Worm (Caenorhabditis elegans) whole organism, L4 larva: ENCODE results near the gene C50B8.6.
A peak's percentile ranks its signal among the peaks of the same experiment; 100 is the strongest.

ENCODE experiments used
- F26F4.8 ChIP-seq: fragments of 200-800 bp; sonication (Bioruptor generic); conservative IDR thresholded peaks from 2 replicates; pipeline ENCODE4 v1.3.6; 2022; ENCODE audit warnings: missing genetic modification characterization, missing compliant biosample characterization
- T20F7.1 ChIP-seq: fragments of 200-800 bp; sonication (Bioruptor generic); optimal IDR thresholded peaks from 2 replicates; lab custom pipeline; 2018; ENCODE audit warnings: mild to moderate bottlenecking, missing genetic modification characterization, missing compliant biosample characterization
- T26A8.4 ChIP-seq: fragments of 200-800 bp; sonication (Bioruptor generic); IDR thresholded peaks from 2 replicates; pipeline ENCODE4 v1.3.6; 2022; ENCODE audit warnings: missing genetic modification characterization, missing compliant biosample characterization
- Y105C5A.15 ChIP-seq: fragments of 200-800 bp; sonication (Bioruptor generic); IDR thresholded peaks from 2 replicates; pipeline ENCODE4 v1.3.6; 2022; ENCODE audit warnings: missing genetic modification characterization, missing compliant biosample characterization
- aha-1 ChIP-seq: fragments of 150-350 bp; peaks from one replicate; lab custom pipeline; 2014; ENCODE audit warnings: missing biosample characterization, missing genetic modification characterization
- arid-1 ChIP-seq: fragments of 200-800 bp; sonication (Bioruptor generic); conservative IDR thresholded peaks from 2 replicates; pipeline ENCODE4 v1.3.6; 2022; ENCODE audit warnings: missing genetic modification reagents, missing genetic modification characterization, missing compliant biosample characterization
- attf-4 ChIP-seq: sonication (generic microtip); optimal IDR thresholded peaks from 3 replicates; lab custom pipeline; 2017; ENCODE audit warnings: missing biosample characterization, missing genetic modification characterization
- ceh-28 ChIP-seq: fragments of 150-350 bp; optimal IDR thresholded peaks from 2 replicates; lab custom pipeline; 2014; ENCODE audit warnings: missing biosample characterization, missing genetic modification reagents, missing genetic modification characterization
- daf-19 ChIP-seq: fragments of 200-800 bp; sonication (Bioruptor generic); conservative IDR thresholded peaks from 2 replicates; pipeline ENCODE4 v1.3.6; 2022; ENCODE audit warnings: missing genetic modification characterization, missing compliant biosample characterization
- dmd-6 ChIP-seq: fragments of 200-800 bp; sonication (Bioruptor generic); IDR thresholded peaks from 2 replicates; pipeline ENCODE4 v1.3.6; 2022; ENCODE audit warnings: missing genetic modification reagents, missing genetic modification characterization, missing compliant biosample characterization
- dmd-9 ChIP-seq: fragments of 200-800 bp; sonication (Bioruptor generic); IDR thresholded peaks from 2 replicates; pipeline ENCODE4 v1.3.6; 2022; ENCODE audit warnings: missing genetic modification reagents, missing genetic modification characterization, missing compliant biosample characterization
- dpl-1 ChIP-seq: fragments of 150-350 bp; optimal IDR thresholded peaks from 2 replicates; lab custom pipeline; 2014; ENCODE audit warnings: missing biosample characterization, missing genetic modification reagents, missing genetic modification characterization
- duxl-1 ChIP-seq: sonication (generic microtip); optimal IDR thresholded peaks from 2 replicates; lab custom pipeline; 2016; ENCODE audit warnings: mild to moderate bottlenecking, missing genetic modification characterization, moderate library complexity, missing compliant biosample characterization; ENCODE audit not compliant: poor library complexity
- egl-27 ChIP-seq: sonication (generic microtip); optimal IDR thresholded peaks from 3 replicates; lab custom pipeline; 2017; ENCODE audit warnings: missing biosample characterization, missing genetic modification reagents, missing genetic modification characterization
- egl-43 ChIP-seq: fragments of 200-800 bp; sonication (Bioruptor generic); IDR thresholded peaks from 2 replicates; pipeline ENCODE4 v1.3.6; 2022; ENCODE audit warnings: missing genetic modification reagents, missing genetic modification characterization, missing compliant biosample characterization
- gei-8 ChIP-seq: fragments of 200-800 bp; sonication (Bioruptor generic); optimal IDR thresholded peaks from 2 replicates; lab custom pipeline; 2018; ENCODE audit warnings: mild to moderate bottlenecking, missing genetic modification characterization, missing compliant biosample characterization
- hif-1 ChIP-seq, 2 experiments: sonication (generic microtip); optimal IDR thresholded peaks; 2 replicates each; lab custom pipeline; 2016 to 2017; ENCODE audit warnings: missing compliant biosample characterization in 2 of 2, missing genetic modification characterization in 2 of 2, missing genetic modification reagents in 2 of 2, missing genotype in 2 of 2, mild to moderate bottlenecking in 1 of 2
- hlh-11 ChIP-seq: fragments of 200-800 bp; sonication (Bioruptor generic); optimal IDR thresholded peaks from 2 replicates; lab custom pipeline; 2018; ENCODE audit warnings: mild to moderate bottlenecking, missing genetic modification characterization, missing compliant biosample characterization
- hmg-1.1 ChIP-seq: fragments of 200-800 bp; sonication (Bioruptor generic); IDR thresholded peaks from 2 replicates; pipeline ENCODE4 v1.3.6; 2022; ENCODE audit warnings: missing genetic modification reagents, missing genetic modification characterization, missing compliant biosample characterization
- lim-7 ChIP-seq: fragments of 200-800 bp; sonication (Bioruptor generic); IDR thresholded peaks from 2 replicates; pipeline ENCODE4 v1.3.6; 2022; ENCODE audit warnings: missing genetic modification characterization, missing compliant biosample characterization
- lin-15B ChIP-seq: fragments of 150-350 bp; sonication (generic microtip); optimal IDR thresholded peaks from 3 replicates; lab custom pipeline; 2014; ENCODE audit warnings: missing biosample characterization, missing genetic modification characterization
- lin-38 ChIP-seq: fragments of 200-800 bp; sonication (Bioruptor generic); IDR thresholded peaks from 2 replicates; pipeline ENCODE4 v1.3.6; 2022; ENCODE audit warnings: missing genetic modification reagents, missing genetic modification characterization, missing compliant biosample characterization
- lir-3 ChIP-seq: sonication (generic microtip); optimal IDR thresholded peaks from 2 replicates; lab custom pipeline; 2016; ENCODE audit warnings: mild to moderate bottlenecking, missing genetic modification characterization, missing compliant biosample characterization
- madf-5 ChIP-seq, 2 experiments: fragments of 200-800 bp; sonication (Bioruptor generic); IDR thresholded peaks; 2 replicates each; pipeline ENCODE4 v1.3.6; 2022; ENCODE audit warnings: missing compliant biosample characterization in 2 of 2, missing genetic modification characterization in 2 of 2
- madf-9 ChIP-seq: fragments of 200-800 bp; sonication (Bioruptor generic); conservative IDR thresholded peaks from 2 replicates; pipeline ENCODE4 v1.3.6; 2022; ENCODE audit warnings: missing genetic modification reagents, missing genetic modification characterization, missing compliant biosample characterization
- mdl-1 ChIP-seq, 2 experiments: fragments of 150-350 bp in 1 of 2; sonication (generic microtip) in 1 of 2; optimal IDR thresholded peaks; 2 replicates each; lab custom pipeline; 2014 to 2017; ENCODE audit warnings: missing biosample characterization in 2 of 2, missing genetic modification characterization in 2 of 2
- mdt-29 ChIP-seq: fragments of 200-800 bp; sonication (Bioruptor generic); IDR thresholded peaks from 2 replicates; pipeline ENCODE4 v1.3.6; 2022; ENCODE audit warnings: missing genetic modification reagents, missing genetic modification characterization, missing compliant biosample characterization
- mep-1 ChIP-seq: fragments of 150-350 bp; sonication (generic microtip); optimal IDR thresholded peaks from 3 replicates; lab custom pipeline; 2014; ENCODE audit warnings: missing biosample characterization, missing genetic modification characterization
- mes-2 ChIP-seq: sonication (generic microtip); optimal IDR thresholded peaks from 2 replicates; lab custom pipeline; 2016; ENCODE audit warnings: missing genotype, mild to moderate bottlenecking, missing genetic modification characterization, missing compliant biosample characterization; ENCODE audit not compliant: poor library complexity, severe bottlenecking
- mxl-3 ChIP-seq: fragments of 200-800 bp; sonication (Bioruptor generic); optimal IDR thresholded peaks from 2 replicates; lab custom pipeline; 2018; ENCODE audit warnings: mild to moderate bottlenecking, missing genetic modification characterization, missing compliant biosample characterization
- nhr-10 ChIP-seq: fragments of 150-350 bp; optimal IDR thresholded peaks from 2 replicates; lab custom pipeline; 2014; ENCODE audit warnings: missing biosample characterization, missing genetic modification characterization
- nhr-237 ChIP-seq: sonication (generic microtip); optimal IDR thresholded peaks from 2 replicates; lab custom pipeline; 2017; ENCODE audit warnings: missing biosample characterization, missing genetic modification characterization
- nhr-28 ChIP-seq: fragments of 150-350 bp; optimal IDR thresholded peaks from 2 replicates; lab custom pipeline; 2014; ENCODE audit warnings: missing biosample characterization, missing genetic modification characterization
- nhr-41 ChIP-seq: fragments of 200-800 bp; sonication (Bioruptor generic); IDR thresholded peaks from 2 replicates; pipeline ENCODE4 v1.3.6; 2022; ENCODE audit warnings: missing genetic modification reagents, missing genetic modification characterization, missing compliant biosample characterization
- nhr-42 ChIP-seq: fragments of 200-800 bp; sonication (Bioruptor generic); IDR thresholded peaks from 2 replicates; pipeline ENCODE4 v1.3.6; 2022; ENCODE audit warnings: missing genetic modification characterization, missing compliant biosample characterization
- nhr-6 ChIP-seq: fragments of 150-350 bp; optimal IDR thresholded peaks from 2 replicates; lab custom pipeline; 2014; ENCODE audit warnings: missing biosample characterization, missing genetic modification characterization
- nhr-77 ChIP-seq: fragments of 150-350 bp; optimal IDR thresholded peaks from 2 replicates; lab custom pipeline; 2014; ENCODE audit warnings: missing biosample characterization, missing genetic modification characterization
- php-3 ChIP-seq: fragments of 200-800 bp; sonication (Bioruptor generic); IDR thresholded peaks from 2 replicates; pipeline ENCODE4 v1.3.6; 2022; ENCODE audit warnings: missing genetic modification reagents, missing genetic modification characterization, missing compliant biosample characterization
- pqm-1 ChIP-seq: sonication (generic microtip); optimal IDR thresholded peaks from 2 replicates; lab custom pipeline; 2017; ENCODE audit warnings: missing biosample characterization, missing genetic modification characterization
- sdz-12 ChIP-seq: fragments of 200-800 bp; sonication (Bioruptor generic); optimal IDR thresholded peaks from 2 replicates; lab custom pipeline; 2018; ENCODE audit warnings: mild to moderate bottlenecking, missing genetic modification characterization, missing compliant biosample characterization
- set-16 ChIP-seq: fragments of 200-800 bp; sonication (Bioruptor generic); IDR thresholded peaks from 2 replicates; pipeline ENCODE4 v1.3.6; 2022; ENCODE audit warnings: missing genetic modification reagents, missing genetic modification characterization, missing compliant biosample characterization
- tra-1 ChIP-seq: fragments of 200-800 bp; sonication (Bioruptor generic); IDR thresholded peaks from 2 replicates; pipeline ENCODE4 v1.3.6; 2022; ENCODE audit warnings: missing genetic modification reagents, missing genetic modification characterization, missing compliant biosample characterization
- unc-130 ChIP-seq: sonication (generic microtip); optimal IDR thresholded peaks from 2 replicates; lab custom pipeline; 2016; ENCODE audit warnings: missing genetic modification reagents, missing genetic modification characterization, missing compliant biosample characterization
- unc-62 ChIP-seq, 3 experiments: fragments of 150-350 bp in 1 of 3; sonication (generic microtip); optimal IDR thresholded peaks in 2 of 3; peaks in 1 of 3; 1 replicate in 1 of 3; 2 replicates in 2 of 3; lab custom pipeline; 2014 to 2017; ENCODE audit warnings: missing biosample characterization in 3 of 3, missing genetic modification characterization in 3 of 3, missing genetic modification reagents in 3 of 3, missing genotype in 1 of 3
- vab-7 ChIP-seq: fragments of 200-800 bp; sonication (Bioruptor generic); IDR thresholded peaks from 2 replicates; pipeline ENCODE4 v1.3.6; 2022; ENCODE audit warnings: missing genetic modification reagents, missing genetic modification characterization, missing compliant biosample characterization
- zfp-3 ChIP-seq: fragments of 200-800 bp; sonication (Bioruptor generic); conservative IDR thresholded peaks from 2 replicates; pipeline ENCODE4 v1.3.6; 2022; ENCODE audit warnings: missing genetic modification reagents, missing genetic modification characterization, missing compliant biosample characterization
- zip-11 ChIP-seq: fragments of 200-800 bp; sonication (Bioruptor generic); IDR thresholded peaks from 2 replicates; pipeline ENCODE4 v1.3.6; 2022; ENCODE audit warnings: missing genetic modification characterization, missing compliant biosample characterization
- ztf-11 ChIP-seq: fragments of 150-350 bp; optimal IDR thresholded peaks from 2 replicates; lab custom pipeline; 2014; ENCODE audit warnings: missing biosample characterization, missing genetic modification characterization

The C50B8.6 gene

ce11 chrV:13556746-13557145, 22.0 kb upstream of the C50B8.6 start, which contains the start of gene cav-2 (continued):
- TF ChIP-seq F26F4.8 (GFP tag; lab: Robert Waterston, UW), result no peak
- TF ChIP-seq nhr-77 (tag; lab: Kevin White, UChicago), result peak; percentile 40
- peak; percentile 58; the same call in 1 of the 2 replicates for TF ChIP-seq mdt-29 (GFP tag; lab: Robert Waterston, UW)
- no peak for TF ChIP-seq php-3 (GFP tag; lab: Robert Waterston, UW)
- peak; percentile 21 for TF ChIP-seq mxl-3 (GFP tag; lab: Kevin White, UChicago)
- no peak for TF ChIP-seq lin-15B (tag; lab: Kevin White, UChicago)
- no peak for TF ChIP-seq lim-7 (GFP tag; lab: Robert Waterston, UW)
- peak; percentile 86 for TF ChIP-seq dmd-6 (GFP tag; lab: Robert Waterston, UW)
- TF ChIP-seq lin-38, result peak; percentile 84
- no peak for TF ChIP-seq egl-43 (GFP tag; lab: Robert Waterston, UW)
- no peak for TF ChIP-seq lir-3 (tag; lab: Kevin White, UChicago)
- peak; percentile 98 for TF ChIP-seq aha-1 (tag; lab: Kevin White, UChicago)
- peak; percentile 70 for TF ChIP-seq gei-8 (GFP tag; lab: Kevin White, UChicago)
- TF ChIP-seq pqm-1 (tag; lab: Kevin White, UChicago), result peak; percentile 94
- TF ChIP-seq mes-2, result peak; percentile 99
- no peak for TF ChIP-seq unc-62 (GFP tag; optimal IDR thresholded peaks at IDR 0.05 in 1 of 2; lab: Kevin White, UChicago)
- TF ChIP-seq unc-62 (tag; optimal IDR thresholded peaks at IDR 0.05; lab: Kevin White, UChicago), result no peak
- TF ChIP-seq sdz-12 (GFP tag; lab: Kevin White, UChicago), result no peak
- peak; percentile 61; the same call in 1 of the 2 replicates for TF ChIP-seq zfp-3 (GFP tag; lab: Robert Waterston, UW)
- no peak for TF ChIP-seq nhr-237 (tag; lab: Kevin White, UChicago)
- peak; percentile 76 for TF ChIP-seq madf-9 (GFP tag; lab: Robert Waterston, UW)
- TF ChIP-seq hlh-11, result peak; percentile 84
- TF ChIP-seq arid-1 (GFP tag; lab: Robert Waterston, UW), result no peak
- TF ChIP-seq vab-7 (GFP tag; lab: Robert Waterston, UW), result no peak
- TF ChIP-seq set-16 (GFP tag; lab: Robert Waterston, UW), result no peak
- TF ChIP-seq nhr-10, result no peak
- peak; percentile 44 for TF ChIP-seq duxl-1 (tag; lab: Kevin White, UChicago)
- peak; percentile 79 for TF ChIP-seq nhr-28
- peak in 1 of 2 experiments; percentile 54 for TF ChIP-seq mdl-1 (tag; optimal IDR thresholded peaks at IDR 0.05; lab: Kevin White, UChicago)
- TF ChIP-seq madf-5 (GFP tag; IDR thresholded peaks at IDR 0.05; lab: Robert Waterston, UW), result peak in 1 of 2 experiments; percentile 8; a peak in 1 of 4 replicates
- TF ChIP-seq nhr-42 (GFP tag; lab: Robert Waterston, UW), result no peak
- TF ChIP-seq hmg-1.1 (GFP tag; lab: Robert Waterston, UW), result peak; percentile 64
- peak; percentile 71 for TF ChIP-seq mep-1 (tag; lab: Kevin White, UChicago)
- peak; percentile 97 for TF ChIP-seq dpl-1
- no peak for TF ChIP-seq Y105C5A.15 (GFP tag; lab: Robert Waterston, UW)
- TF ChIP-seq egl-27, result no peak
- TF ChIP-seq unc-130 (GFP tag; lab: Kevin White, UChicago), result peak; percentile 97
- TF ChIP-seq T20F7.1, result peak; percentile 80
- no peak for TF ChIP-seq attf-4 (tag; lab: Kevin White, UChicago)
- peak; percentile 11; the same call in 1 of the 2 replicates for TF ChIP-seq nhr-41 (GFP tag; lab: Robert Waterston, UW)
- TF ChIP-seq zip-11, result no peak
- no peak for TF ChIP-seq ceh-28 (tag; lab: Kevin White, UChicago)
- no peak for TF ChIP-seq daf-19 (GFP tag; lab: Robert Waterston, UW)
- TF ChIP-seq tra-1 (GFP tag; lab: Robert Waterston, UW), result peak; percentile 81
- peak; percentile 89 for TF ChIP-seq nhr-6
- no peak for TF ChIP-seq ztf-11
- TF ChIP-seq dmd-9 (GFP tag; lab: Robert Waterston, UW), result peak; percentile 86; the same call in 1 of the 2 replicates
- peak in 1 of 2 experiments; percentile 89 for TF ChIP-seq hif-1 (tag; optimal IDR thresholded peaks at IDR 0.05; lab: Kevin White, UChicago)
- peak; percentile 54; the same call in 1 of the 2 replicates for TF ChIP-seq T26A8.4 (GFP tag; lab: Robert Waterston, UW)
